Fruit fly (Drosophila melanogaster) whole organism: ENCODE data around the gene CG6833.

Source experiments
- CG8478 ChIP-seq: fragments of >200 bp; optimal IDR thresholded peaks from 2 replicates; lab custom pipeline; 2018; ENCODE audit warnings: inconsistent platforms
- Dll ChIP-seq: fragments of >200 bp; optimal IDR thresholded peaks from 2 replicates; lab custom pipeline; 2017
- EcR ChIP-seq, 2 experiments: fragments of >200 bp; optimal IDR thresholded peaks; 2 replicates each; lab custom pipeline; 2017; ENCODE audit warnings: missing biosample characterization in 2 of 2, missing genetic modification characterization in 2 of 2, missing genetic modification reagents in 2 of 2
- pan ChIP-seq: fragments of >200 bp; optimal IDR thresholded peaks from 2 replicates; lab custom pipeline; 2017
- psq ChIP-seq: fragments of >200 bp; optimal IDR thresholded peaks from 2 replicates; lab custom pipeline; 2017
- usp ChIP-seq: fragments of >200 bp; optimal IDR thresholded peaks from 2 replicates; lab custom pipeline; 2017; ENCODE audit warnings: missing biosample characterization, missing genetic modification characterization, mixed read lengths

CG6833 gene

DNA sequence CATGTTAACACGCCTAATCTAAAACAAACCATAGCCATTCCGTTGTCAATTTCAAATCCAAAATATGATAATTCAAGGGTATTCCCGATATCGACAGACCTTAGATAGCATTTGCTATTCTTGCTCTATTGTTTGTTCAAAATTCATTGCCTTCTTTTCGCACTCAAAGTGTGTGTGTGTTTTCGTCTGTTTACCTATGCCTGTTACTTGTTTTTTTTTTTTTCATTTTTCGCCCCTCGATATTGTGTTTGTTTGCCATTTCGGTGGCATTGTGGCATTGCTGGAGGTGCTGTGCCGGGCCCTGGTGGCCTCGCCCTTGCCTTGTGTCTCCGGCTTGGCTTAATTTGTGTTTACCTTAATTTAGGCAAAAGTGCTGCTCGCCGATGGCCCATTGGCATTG lies 5.8 kb downstream of the CG6833 start:
- no peak for TF ChIP-seq Dll (lab: Kevin White, UChicago)
- TF ChIP-seq CG8478 (lab: Kevin White, UChicago) = no peak
- no peak for TF ChIP-seq pan

DNA sequence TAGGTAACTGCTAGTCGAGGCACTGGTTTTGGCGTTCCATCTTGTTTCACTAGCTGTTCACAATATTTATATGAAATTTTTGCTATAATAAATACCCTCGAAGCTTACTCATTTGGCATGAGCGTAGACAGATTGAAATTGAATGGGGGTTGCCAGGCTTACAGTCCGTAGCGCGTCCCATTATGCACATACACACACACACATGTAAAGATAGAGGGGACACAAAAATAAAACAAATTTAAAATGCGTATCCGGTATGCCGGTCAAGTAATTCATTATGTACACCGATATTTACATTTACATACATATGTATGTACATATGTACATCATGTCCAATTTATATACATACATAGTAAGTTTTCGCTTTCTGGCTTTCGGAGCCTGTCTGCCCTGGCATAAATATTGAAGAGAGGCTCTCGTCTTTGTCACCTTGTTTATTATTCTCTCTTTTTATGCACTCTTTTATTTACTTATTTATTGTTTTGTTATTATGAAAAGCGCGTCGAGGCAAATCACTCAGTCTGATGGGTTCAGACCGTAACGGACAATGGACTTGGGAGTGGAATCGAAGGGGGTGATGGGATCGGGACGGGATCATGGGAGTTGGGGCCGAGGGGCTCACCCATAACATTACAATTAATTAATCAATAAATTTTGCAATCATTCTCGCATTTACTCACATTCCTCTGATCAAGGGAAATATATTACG lies 8.4 kb downstream of the CG6833 start:
- TF ChIP-seq pan (no peak), Dll (lab: Kevin White, UChicago) (no peak), psq (no peak), usp (GFP tag; lab: Kevin White, UChicago) (no peak), EcR (GFP tag; optimal IDR thresholded peaks at IDR 0.05; lab: Kevin White, UChicago) (no peak), CG8478 (lab: Kevin White, UChicago) (no peak)

DNA sequence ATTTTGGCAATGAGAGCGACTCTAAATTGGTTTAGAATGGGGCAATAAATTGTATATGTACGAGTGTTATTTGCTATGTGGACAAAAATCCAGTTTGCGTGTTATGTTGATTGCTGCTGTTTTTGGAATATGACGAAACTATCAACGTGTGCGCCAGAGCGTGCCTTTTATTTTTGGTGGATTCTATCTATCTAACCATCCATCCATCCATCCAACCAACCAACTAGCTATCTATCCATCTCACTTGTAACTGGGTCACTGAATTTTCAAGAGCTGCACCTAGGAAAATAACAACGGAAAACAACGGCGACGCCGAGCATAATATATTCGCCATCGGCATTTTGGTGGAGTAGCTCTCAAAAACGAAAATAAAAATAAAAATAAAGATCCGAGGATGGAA lies 11.7 kb downstream of the CG6833 start:
- TF ChIP-seq pan (no peak), psq (no peak), usp (GFP tag; lab: Kevin White, UChicago) (no peak), Dll (lab: Kevin White, UChicago) (no peak), CG8478 (lab: Kevin White, UChicago) (no peak), EcR (GFP tag; optimal IDR thresholded peaks at IDR 0.05; lab: Kevin White, UChicago) (no peak)

DNA sequence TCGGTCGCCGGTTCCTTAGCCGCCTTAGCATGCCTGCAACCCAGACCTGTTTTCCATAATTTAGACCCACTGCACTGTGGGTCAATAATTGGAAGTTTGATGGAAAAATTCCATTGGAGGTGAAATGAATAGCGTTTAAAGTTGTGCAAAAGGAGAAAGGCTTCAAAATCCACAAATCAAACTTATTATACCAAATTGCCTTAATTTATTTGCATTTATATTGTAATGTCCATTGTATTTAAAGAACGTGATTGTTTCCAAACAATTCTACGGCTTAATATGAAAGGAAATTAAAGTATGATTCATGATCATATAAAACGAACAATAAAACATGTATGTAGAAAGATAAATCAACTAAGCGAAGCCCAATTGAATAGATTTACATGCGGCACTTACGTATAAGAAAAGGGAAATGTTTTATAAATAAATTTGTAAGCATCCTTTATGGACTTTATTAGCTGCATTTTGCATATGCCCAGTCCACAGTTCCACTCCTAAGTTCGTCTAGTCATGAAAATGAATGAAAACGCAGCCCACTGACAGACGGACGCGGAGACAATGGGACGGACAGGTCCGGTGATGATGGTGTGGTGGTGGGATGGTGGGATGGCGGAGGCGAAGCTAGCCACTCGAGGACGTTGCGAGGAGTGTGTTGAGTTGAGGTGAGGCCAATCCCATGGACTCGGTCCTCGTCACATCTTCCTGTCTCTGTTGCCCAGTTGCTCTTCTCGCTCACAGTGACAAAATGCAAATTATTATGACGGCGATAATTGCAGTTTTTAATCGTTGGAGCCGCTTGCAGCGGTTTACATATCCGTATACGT lies 12.4 kb downstream of the CG6833 start:
- no peak for TF ChIP-seq psq
- no peak for TF ChIP-seq CG8478 (lab: Kevin White, UChicago)
- no peak for TF ChIP-seq pan
- TF ChIP-seq Dll (lab: Kevin White, UChicago) = no peak
- no peak for TF ChIP-seq EcR (GFP tag; optimal IDR thresholded peaks at IDR 0.05; lab: Kevin White, UChicago)
- no peak for TF ChIP-seq usp (GFP tag; lab: Kevin White, UChicago)

DNA sequence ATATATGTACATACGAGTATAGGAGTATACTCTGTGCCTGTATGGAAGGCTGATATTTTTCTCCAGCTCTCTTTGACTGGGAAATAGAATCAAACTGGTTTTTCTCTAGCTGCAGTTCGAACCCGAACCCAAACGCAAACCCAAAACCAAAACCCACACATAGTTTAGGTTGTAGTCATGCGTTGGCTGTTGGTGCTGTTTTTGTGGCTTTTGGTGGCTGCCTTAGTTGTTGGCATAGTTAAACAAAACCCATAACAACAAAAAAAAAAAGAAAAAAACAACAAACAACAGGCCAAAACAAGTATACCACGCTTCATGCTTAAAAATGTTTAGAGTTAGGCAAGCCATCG lies 13.0 kb downstream of the CG6833 start:
- TF ChIP-seq CG8478 (lab: Kevin White, UChicago) (no peak), Dll (lab: Kevin White, UChicago) (no peak)

DNA sequence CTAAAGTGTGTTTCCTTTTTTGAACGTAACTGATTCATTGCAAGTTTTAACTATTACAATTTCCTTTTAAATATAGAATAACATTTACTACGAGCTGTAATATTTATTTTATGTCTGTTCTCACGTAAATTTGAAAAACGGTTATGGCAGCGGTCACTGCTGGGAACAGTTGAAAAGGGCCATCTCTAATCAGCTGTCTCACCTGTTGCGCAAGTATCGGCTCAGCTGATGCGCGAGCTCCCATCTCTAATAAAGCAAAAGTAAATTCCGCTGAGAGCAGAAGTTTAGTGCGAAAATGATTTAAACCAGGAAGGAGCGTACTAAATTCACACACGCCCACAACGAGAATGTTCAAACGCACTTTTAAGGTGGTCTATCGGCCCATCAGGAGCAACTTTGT lies 20.6 kb downstream of the CG6833 start, which contains the start of gene Pex1:
Pex1 (plus strand) TSS at position 272 of the 400 bp plus-strand sequence.
- TF ChIP-seq pan = no peak
- TF ChIP-seq CG8478 (lab: Kevin White, UChicago) = no peak
- TF ChIP-seq EcR (GFP tag; optimal IDR thresholded peaks at IDR 0.05; lab: Kevin White, UChicago) = no peak
- TF ChIP-seq usp (GFP tag; lab: Kevin White, UChicago) = no peak
- no peak for TF ChIP-seq Dll (lab: Kevin White, UChicago)

dm6 chr3L:14075472-14075871 lies 24.5 kb downstream of the CG6833 start, which contains the start of gene btl:
Gene btl, plus strand, starts transcription at chr3L:14075772.
- no peak for TF ChIP-seq psq

DNA sequence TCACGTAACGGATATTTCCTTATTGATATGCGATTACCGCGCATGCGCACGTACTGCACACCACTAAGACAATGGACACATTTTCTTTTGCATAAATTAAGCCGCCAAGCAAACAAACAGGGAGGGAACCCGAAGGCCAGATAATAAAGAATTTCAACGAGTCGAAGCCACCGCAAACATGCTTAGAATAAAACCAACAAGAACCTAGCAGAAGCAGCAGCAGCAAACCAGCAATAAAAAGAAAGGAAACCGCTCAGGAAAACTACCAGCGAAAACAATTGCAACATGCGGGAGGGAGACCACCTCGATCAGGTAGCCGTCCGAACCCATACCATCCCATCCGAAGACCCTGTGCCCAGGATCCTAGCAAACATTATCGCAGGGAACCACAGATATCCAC lies 25.6 kb downstream of the CG6833 start:
- TF ChIP-seq usp (GFP tag; lab: Kevin White, UChicago) (no peak), pan (no peak)

DNA sequence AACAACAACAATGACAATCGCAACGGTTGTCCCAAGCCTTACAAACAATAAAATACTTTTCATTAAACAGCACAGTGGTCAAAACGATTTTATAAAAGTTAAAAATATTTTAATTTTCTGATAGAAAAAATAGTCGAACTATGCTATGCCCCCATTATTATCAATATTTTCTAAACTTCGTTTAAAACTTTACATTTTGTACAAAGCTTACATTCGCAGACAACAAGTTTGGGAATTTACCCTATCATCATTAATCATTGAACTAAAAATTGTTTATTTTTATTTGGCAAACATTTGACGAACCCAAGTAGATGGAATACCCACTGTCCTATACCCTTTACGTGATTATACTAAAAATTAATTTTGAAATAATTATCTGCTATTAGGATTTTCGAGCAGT lies 27.2 kb downstream of the CG6833 start:
- TF ChIP-seq pan (no peak), CG8478 (lab: Kevin White, UChicago) (no peak), psq (no peak), Dll (lab: Kevin White, UChicago) (no peak), usp (GFP tag; lab: Kevin White, UChicago) (no peak), EcR (GFP tag; optimal IDR thresholded peaks at IDR 0.05; lab: Kevin White, UChicago) (no peak)

- TF ChIP-seq usp (GFP tag; lab: Kevin White, UChicago) = no peak
- no peak for TF ChIP-seq CG8478 (lab: Kevin White, UChicago)
- no peak for TF ChIP-seq EcR (GFP tag; optimal IDR thresholded peaks at IDR 0.05; lab: Kevin White, UChicago)
- no peak for TF ChIP-seq Dll (lab: Kevin White, UChicago)
- no peak for TF ChIP-seq psq
- TF ChIP-seq pan = no peak
These were observed 28.2 kb downstream of the CG6833 start for dm6 chr3L:14079224-14079623.

dm6 chr3L:14083283-14083682 lies 32.3 kb downstream of the CG6833 start, which contains the start of gene CG8100:
Gene CG8100, plus strand, starts transcription at chr3L:14083615.
- TF ChIP-seq usp (GFP tag; lab: Kevin White, UChicago) (no peak), EcR (GFP tag; optimal IDR thresholded peaks at IDR 0.05; lab: Kevin White, UChicago) (no peak), pan (no peak), Dll (lab: Kevin White, UChicago) (no peak), psq (no peak), CG8478 (lab: Kevin White, UChicago) (no peak)

DNA sequence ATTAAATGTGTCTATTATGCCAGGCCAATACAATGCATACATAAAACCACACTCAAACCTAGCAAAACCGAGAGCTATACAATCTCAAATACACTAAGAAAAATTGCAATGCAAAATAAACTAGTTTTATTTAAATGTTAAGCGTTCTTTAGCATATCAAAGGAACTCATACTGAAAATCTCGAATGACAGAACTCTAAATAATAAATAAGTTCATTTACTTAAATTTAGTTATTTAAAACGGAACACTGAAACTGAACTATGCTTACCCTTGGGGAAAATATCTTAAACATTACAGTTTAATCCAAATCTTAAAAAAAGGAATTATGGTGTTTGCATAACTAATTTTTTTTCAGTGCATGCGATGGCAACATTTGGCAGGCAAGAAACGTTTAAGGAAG lies 35.2 kb downstream of the CG6833 start:
- TF ChIP-seq EcR (GFP tag; optimal IDR thresholded peaks at IDR 0.05; lab: Kevin White, UChicago) = no peak
- no peak for TF ChIP-seq CG8478 (lab: Kevin White, UChicago)
- TF ChIP-seq Dll (lab: Kevin White, UChicago) = no peak
- TF ChIP-seq usp (GFP tag; lab: Kevin White, UChicago) = no peak
- TF ChIP-seq psq = no peak
- TF ChIP-seq pan = no peak

DNA sequence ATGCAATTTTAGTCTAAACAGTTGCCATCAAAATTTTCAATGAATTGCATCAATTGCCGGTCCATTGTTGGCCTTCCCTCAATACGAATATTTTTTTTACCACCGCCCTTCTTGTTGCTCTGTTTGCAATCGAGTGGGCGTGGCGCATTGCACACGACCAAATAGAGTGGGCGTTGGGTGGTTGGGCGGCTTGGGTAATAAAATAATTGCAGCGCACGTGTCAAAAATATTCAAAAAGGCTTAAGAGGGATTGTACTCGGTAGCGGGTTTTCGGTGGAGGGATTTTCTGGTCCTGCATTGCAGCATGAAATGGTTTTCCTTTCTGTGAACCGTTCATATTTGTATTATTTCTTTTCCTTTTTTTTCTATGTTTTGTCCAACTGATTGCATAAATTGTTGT lies 38.0 kb downstream of the CG6833 start:
- no peak for TF ChIP-seq Dll (lab: Kevin White, UChicago)
- no peak for TF ChIP-seq psq
- TF ChIP-seq EcR (GFP tag; optimal IDR thresholded peaks at IDR 0.05; lab: Kevin White, UChicago) = no peak
- TF ChIP-seq pan = no peak
- no peak for TF ChIP-seq CG8478 (lab: Kevin White, UChicago)
- no peak for TF ChIP-seq usp (GFP tag; lab: Kevin White, UChicago)
